Fruit fly (Drosophila melanogaster) whole organism, embryonic: Measurements from ENCODE around the gene nAChRalpha3.

Experiments
- ATbp ChIP-seq: fragments of 200-800 bp; sonication (Bioruptor generic); optimal IDR thresholded peaks from 2 replicates; lab custom pipeline; 2017; ENCODE audit warnings: missing biosample characterization, mild to moderate bottlenecking, missing genetic modification characterization, missing genetic modification reagents
- Asciz ChIP-seq: fragments of 200-800 bp; sonication (Bioruptor generic); optimal IDR thresholded peaks from 2 replicates; lab custom pipeline; 2017; ENCODE audit warnings: missing biosample characterization, mild to moderate bottlenecking, missing genetic modification characterization, missing genetic modification reagents
- Awh ChIP-seq: fragments of 200-800 bp; sonication (Bioruptor generic); IDR thresholded peaks from 2 replicates; pipeline ENCODE4, ENCODE4 v1.3.6; 2022; ENCODE audit warnings: missing biosample characterization, missing genetic modification characterization
- Blimp-1 ChIP-seq: fragments of 200-800 bp; sonication (Bioruptor generic); optimal IDR thresholded peaks from 3 replicates; lab custom pipeline; 2018; ENCODE audit warnings: missing biosample characterization, missing genetic modification characterization, mild to moderate bottlenecking, moderate library complexity, missing genetic modification reagents
- C15 ChIP-seq: fragments of 200-800 bp; sonication (Bioruptor generic); IDR thresholded peaks from 3 replicates; pipeline ENCODE4 v1.3.6; 2022; ENCODE audit warnings: missing biosample characterization, missing genetic modification characterization
- CG10462 ChIP-seq: fragments of 200-800 bp; sonication (Bioruptor generic); optimal IDR thresholded peaks from 2 replicates; lab custom pipeline; 2016; ENCODE audit warnings: missing biosample characterization, missing genetic modification characterization
- CG10979 ChIP-seq: fragments of 200-800 bp; sonication (Bioruptor generic); optimal IDR thresholded peaks from 2 replicates; lab custom pipeline; 2018; ENCODE audit warnings: missing biosample characterization, mild to moderate bottlenecking, missing genetic modification characterization, moderate library complexity
- CG11504 ChIP-seq: fragments of 200-800 bp; sonication (Bioruptor generic); optimal IDR thresholded peaks from 3 replicates; lab custom pipeline; 2019; ENCODE audit warnings: missing biosample characterization, mild to moderate bottlenecking, missing genetic modification characterization, moderate library complexity
- CG12219 ChIP-seq: fragments of 200-800 bp; sonication (Bioruptor generic); optimal IDR thresholded peaks from 3 replicates; lab custom pipeline; 2018; ENCODE audit warnings: missing biosample characterization, mild to moderate bottlenecking, missing genetic modification characterization
- CG12391 ChIP-seq: fragments of 200-800 bp; sonication (Bioruptor generic); optimal IDR thresholded peaks from 3 replicates; lab custom pipeline; 2018; ENCODE audit warnings: missing biosample characterization, mild to moderate bottlenecking, missing genetic modification characterization, moderate library complexity
- CG13424 ChIP-seq: fragments of 200-800 bp; sonication (Bioruptor generic); optimal IDR thresholded peaks from 2 replicates; lab custom pipeline; 2019; ENCODE audit warnings: missing biosample characterization, mild to moderate bottlenecking, missing genetic modification characterization, moderate library complexity
- CG15696 ChIP-seq: fragments of 200-800 bp; sonication (Bioruptor generic); optimal IDR thresholded peaks from 2 replicates; lab custom pipeline; 2019; ENCODE audit warnings: missing biosample characterization, mild to moderate bottlenecking, missing genetic modification characterization, moderate library complexity
- CG16779 ChIP-seq: fragments of 200-800 bp; sonication (Bioruptor generic); IDR thresholded peaks from 2 replicates; pipeline ENCODE4 v1.3.6; 2022; ENCODE audit warnings: missing biosample characterization, missing genetic modification characterization
- CG2678 ChIP-seq: fragments of 200-800 bp; sonication (Bioruptor generic); optimal IDR thresholded peaks from 3 replicates; lab custom pipeline; 2019; ENCODE audit warnings: missing biosample characterization, mild to moderate bottlenecking, missing genetic modification characterization, moderate library complexity
- CG2712 ChIP-seq: fragments of 200-800 bp; optimal IDR thresholded peaks from 3 replicates; lab custom pipeline; 2019; ENCODE audit warnings: missing biosample characterization, mild to moderate bottlenecking, missing genetic modification characterization, moderate library complexity
- CG30403 ChIP-seq: fragments of 200-800 bp; sonication (Bioruptor generic); optimal IDR thresholded peaks from 3 replicates; lab custom pipeline; 2016; ENCODE audit warnings: missing biosample characterization, missing genetic modification characterization
- CG32532 ChIP-seq: fragments of 200-800 bp; sonication (Bioruptor generic); IDR thresholded peaks from 2 replicates; pipeline ENCODE4 v1.3.6; 2022; ENCODE audit warnings: missing biosample characterization, missing genetic modification characterization
- CG3407 ChIP-seq: fragments of 200-800 bp; sonication (Bioruptor generic); optimal IDR thresholded peaks from 2 replicates; lab custom pipeline; 2018; ENCODE audit warnings: missing biosample characterization, mild to moderate bottlenecking, missing genetic modification characterization
- CG6689 ChIP-seq: fragments of 200-800 bp; sonication (Bioruptor generic); IDR thresholded peaks from 2 replicates; pipeline ENCODE4 v1.3.6; 2022; ENCODE audit warnings: missing biosample characterization, missing genetic modification characterization
- CG7556 ChIP-seq: fragments of 200-800 bp; sonication (Bioruptor generic); optimal IDR thresholded peaks from 2 replicates; lab custom pipeline; 2017; ENCODE audit warnings: missing biosample characterization, mild to moderate bottlenecking, missing genetic modification characterization
- CG8359 ChIP-seq: fragments of 200-800 bp; sonication (Bioruptor generic); optimal IDR thresholded peaks from 2 replicates; lab custom pipeline; 2017; ENCODE audit warnings: missing biosample characterization, mild to moderate bottlenecking, missing genetic modification characterization, borderline replicate concordance
- CG8924 ChIP-seq: fragments of 200-800 bp; optimal IDR thresholded peaks from 3 replicates; lab custom pipeline; 2019; ENCODE audit warnings: missing biosample characterization, mild to moderate bottlenecking, missing genetic modification characterization, moderate library complexity
- CoRest ChIP-seq: fragments of 200-800 bp; sonication (Bioruptor generic); optimal IDR thresholded peaks from 3 replicates; lab custom pipeline; 2018; ENCODE audit warnings: missing biosample characterization, mild to moderate bottlenecking, missing genetic modification characterization, moderate library complexity
- Dbx ChIP-seq: fragments of 200-800 bp; sonication (Bioruptor generic); IDR thresholded peaks from 3 replicates; pipeline ENCODE4 v1.3.6; 2022; ENCODE audit warnings: missing biosample characterization, missing genetic modification characterization
- Deaf1 ChIP-seq: fragments of 200-800 bp; optimal IDR thresholded peaks from 3 replicates; lab custom pipeline; 2019; ENCODE audit warnings: missing biosample characterization, mild to moderate bottlenecking, missing genetic modification characterization, moderate library complexity
- Drgx ChIP-seq: fragments of 200-800 bp; sonication (Bioruptor generic); IDR thresholded peaks from 2 replicates; pipeline ENCODE4 v1.3.6; 2022; ENCODE audit warnings: missing biosample characterization, missing genetic modification characterization
- HHEX ChIP-seq: fragments of 200-800 bp; sonication (Bioruptor generic); optimal IDR thresholded peaks from 3 replicates; lab custom pipeline; 2017; ENCODE audit warnings: missing biosample characterization, mild to moderate bottlenecking, missing genetic modification characterization, missing genetic modification reagents
- HLHmδ ChIP-seq: fragments of 200-800 bp; sonication (Bioruptor generic); optimal IDR thresholded peaks from 2 replicates; lab custom pipeline; 2018; ENCODE audit warnings: missing biosample characterization, mild to moderate bottlenecking, missing genetic modification characterization, moderate library complexity
- Hmr ChIP-seq: fragments of 200-800 bp; sonication (Bioruptor generic); optimal IDR thresholded peaks from 3 replicates; lab custom pipeline; 2017; ENCODE audit warnings: mild to moderate bottlenecking, missing biosample characterization, missing genetic modification reagents, missing genetic modification characterization
- MBD-R2 ChIP-seq: fragments of 200-800 bp; sonication (Bioruptor generic); IDR thresholded peaks from 2 replicates; pipeline ENCODE4 v1.3.6; 2022; ENCODE audit warnings: missing biosample characterization, missing genetic modification characterization
- Sox100B ChIP-seq: fragments of 200-800 bp; sonication (Bioruptor generic); optimal IDR thresholded peaks from 3 replicates; lab custom pipeline; 2018; ENCODE audit warnings: missing biosample characterization, mild to moderate bottlenecking, missing genetic modification characterization
- Xrp1 ChIP-seq: fragments of 200-800 bp; sonication (Bioruptor generic); IDR thresholded peaks from 2 replicates; pipeline ENCODE4 v1.3.6; 2022; ENCODE audit warnings: missing biosample characterization, missing genetic modification characterization
- bcd ChIP-seq: fragments of 200-800 bp; sonication (Bioruptor generic); optimal IDR thresholded peaks from 2 replicates; lab custom pipeline; 2017; ENCODE audit warnings: missing biosample characterization, mild to moderate bottlenecking, missing genetic modification characterization
- br ChIP-seq: fragments of >200 bp; optimal IDR thresholded peaks from 2 replicates; lab custom pipeline; 2017
- dmrt11E ChIP-seq: fragments of 200-800 bp; sonication (Bioruptor generic); optimal IDR thresholded peaks from 3 replicates; lab custom pipeline; 2018; ENCODE audit warnings: missing biosample characterization, mild to moderate bottlenecking, missing genetic modification characterization, moderate library complexity
- eve ChIP-seq, 2 experiments: fragments of >200 bp; optimal IDR thresholded peaks; 2 replicates each; lab custom pipeline; 2017; ENCODE audit warnings: missing biosample characterization in 2 of 2, missing genetic modification characterization in 2 of 2
- ewg ChIP-seq: fragments of 200-800 bp; sonication (Bioruptor generic); optimal IDR thresholded peaks from 3 replicates; lab custom pipeline; 2017; ENCODE audit warnings: mild to moderate bottlenecking, missing biosample characterization, missing genetic modification reagents, missing genetic modification characterization
- gcm ChIP-seq: fragments of 200-800 bp; sonication (Bioruptor generic); optimal IDR thresholded peaks from 2 replicates; lab custom pipeline; 2019; ENCODE audit warnings: missing biosample characterization, mild to moderate bottlenecking, missing genetic modification characterization, moderate library complexity
- kah ChIP-seq: fragments of 200-800 bp; sonication (Bioruptor generic); optimal IDR thresholded peaks from 2 replicates; lab custom pipeline; 2018; ENCODE audit warnings: missing biosample characterization, mild to moderate bottlenecking, missing genetic modification characterization
- kni ChIP-seq: fragments of 200-800 bp; sonication (Bioruptor generic); optimal IDR thresholded peaks from 3 replicates; lab custom pipeline; 2017; ENCODE audit warnings: mild to moderate bottlenecking, missing biosample characterization, missing genetic modification reagents, missing genetic modification characterization
- lmd ChIP-seq: fragments of 200-800 bp; sonication (Bioruptor generic); IDR thresholded peaks from 2 replicates; pipeline ENCODE4 v1.3.6; 2022; ENCODE audit warnings: missing biosample characterization, missing genetic modification characterization
- run ChIP-seq: fragments of 200-800 bp; sonication (Bioruptor generic); optimal IDR thresholded peaks from 3 replicates; lab custom pipeline; 2018; ENCODE audit warnings: missing biosample characterization, mild to moderate bottlenecking, missing genetic modification characterization
- so ChIP-seq: fragments of 200-800 bp; sonication (Bioruptor generic); IDR thresholded peaks from 3 replicates; pipeline ENCODE4 v1.3.6; 2022; ENCODE audit warnings: missing biosample characterization, missing genetic modification characterization
- stc ChIP-seq: fragments of 200-800 bp; sonication (Bioruptor generic); IDR thresholded peaks from 2 replicates; pipeline ENCODE4 v1.3.6; 2022; ENCODE audit warnings: missing biosample characterization, missing genetic modification characterization
- stwl ChIP-seq: fragments of 200-800 bp; sonication (Bioruptor generic); optimal IDR thresholded peaks from 3 replicates; lab custom pipeline; 2018; ENCODE audit warnings: missing biosample characterization, mild to moderate bottlenecking, missing genetic modification characterization, moderate library complexity
- ttk ChIP-seq: fragments of 200-800 bp; sonication (Bioruptor generic); IDR thresholded peaks from 2 replicates; pipeline ENCODE4 v2.1.2; 2022; ENCODE audit warnings: missing biosample characterization, missing genetic modification characterization
- unpg ChIP-seq: fragments of 200-800 bp; sonication (Bioruptor generic); optimal IDR thresholded peaks from 3 replicates; lab custom pipeline; 2018; ENCODE audit warnings: missing biosample characterization, mild to moderate bottlenecking, missing genetic modification characterization, moderate library complexity
- vvl ChIP-seq: fragments of 200-800 bp; sonication (Bioruptor generic); IDR thresholded peaks from 2 replicates; pipeline ENCODE4 v1.3.6; 2022; ENCODE audit warnings: missing biosample characterization, missing genetic modification characterization
- z ChIP-seq: fragments of 200-800 bp; sonication (Bioruptor generic); IDR thresholded peaks from 3 replicates; pipeline ENCODE4 v1.3.6; 2022; ENCODE audit warnings: missing biosample characterization, missing genetic modification characterization

Gene nAChRalpha3

dm6 chrX:8271363-8272061, 95.5 kb downstream of the nAChRalpha3 start, which contains the start of gene Corp (continued):
- TF ChIP-seq CG10462 (no peak), CoRest (peak; percentile 5), lmd (peak; percentile 43), eve (GFP tag; optimal IDR thresholded peaks at IDR 0.05; lab: Kevin White, UChicago) (no peak), Hmr (peak; percentile 5), CG12219 (GFP tag; lab: Kevin White, UChicago) (no peak), Asciz (GFP tag; lab: Kevin White, UChicago) (peak; percentile 42), unpg (GFP tag; lab: Kevin White, UChicago) (peak; percentile 62), CG2678 (tag; lab: Kevin White, UChicago) (peak; percentile 42), dmrt11E (peak; percentile 3), vvl (GFP tag; lab: Robert Waterston, UW) (0 out of 2 replicates have a peak, but pooled peaks have one; percentile 54), C15 (GFP tag; lab: Robert Waterston, UW) (no peak), CG3407 (GFP tag; lab: Kevin White, UChicago) (peak; percentile 7), br (lab: Kevin White, UChicago) (no peak), Dbx (no peak), kni (GFP tag; lab: Kevin White, UChicago) (no peak), CG6689 (GFP tag; lab: Robert Waterston, UW) (peak; percentile 82), Blimp-1 (GFP tag; lab: Kevin White, UChicago) (peak; percentile 49), HHEX (GFP tag; lab: Kevin White, UChicago) (peak; percentile 17), Drgx (GFP tag; lab: Robert Waterston, UW) (peak; percentile 68), Xrp1 (GFP tag; lab: Robert Waterston, UW) (peak; percentile 48; the same call in 1 of the 2 replicates), CG15696 (tag; lab: Kevin White, UChicago) (no peak), CG10979 (tag; lab: Kevin White, UChicago) (peak; percentile 32), run (tag; lab: Kevin White, UChicago) (no peak), ATbp (peak; percentile 55), CG2712 (tag; lab: Kevin White, UChicago) (peak; percentile 67), CG32532 (GFP tag; lab: Robert Waterston, UW) (no peak), so (GFP tag; lab: Robert Waterston, UW) (peak; percentile 62; the same call in 2 of the 3 replicates), stc (GFP tag; lab: Robert Waterston, UW) (peak; percentile 54), gcm (peak; percentile 50), stwl (tag; lab: Kevin White, UChicago) (peak; percentile 10), bcd (GFP tag; lab: Kevin White, UChicago) (peak; percentile 15), ttk (GFP tag; lab: Robert Waterston, UW) (peak; percentile 34; the same call in 1 of the 2 replicates), kah (GFP tag; lab: Kevin White, UChicago) (no peak), CG30403 (GFP tag; lab: Kevin White, UChicago) (peak; percentile 14), CG8359 (GFP tag; lab: Kevin White, UChicago) (no peak), ewg (GFP tag; lab: Kevin White, UChicago) (peak; percentile 4), z (0 out of 3 replicates have a peak, but pooled peaks have one; percentile 38), Deaf1 (tag; lab: Kevin White, UChicago) (peak; percentile 16), CG12391 (tag; lab: Kevin White, UChicago) (peak; percentile 56), Awh (GFP tag; lab: Robert Waterston, UW) (0 out of 2 replicates have a peak, but pooled peaks have one; percentile 11), MBD-R2 (GFP tag; lab: Robert Waterston, UW) (0 out of 2 replicates have a peak, but pooled peaks have one; percentile 7), CG8924 (tag; lab: Kevin White, UChicago) (peak; percentile 55), CG7556 (GFP tag; lab: Kevin White, UChicago) (peak; percentile 37), CG11504 (tag; lab: Kevin White, UChicago) (peak; percentile 28), CG13424 (tag; lab: Kevin White, UChicago) (peak; percentile 37), HLHmδ (GFP tag; lab: Kevin White, UChicago) (peak; percentile 22), CG16779 (GFP tag; lab: Robert Waterston, UW) (no peak), Sox100B (GFP tag; lab: Kevin White, UChicago) (peak; percentile 63)
